Worm (Caenorhabditis elegans): ENCODE data around the gene C42D4.18.

Gene C42D4.18

DNA sequence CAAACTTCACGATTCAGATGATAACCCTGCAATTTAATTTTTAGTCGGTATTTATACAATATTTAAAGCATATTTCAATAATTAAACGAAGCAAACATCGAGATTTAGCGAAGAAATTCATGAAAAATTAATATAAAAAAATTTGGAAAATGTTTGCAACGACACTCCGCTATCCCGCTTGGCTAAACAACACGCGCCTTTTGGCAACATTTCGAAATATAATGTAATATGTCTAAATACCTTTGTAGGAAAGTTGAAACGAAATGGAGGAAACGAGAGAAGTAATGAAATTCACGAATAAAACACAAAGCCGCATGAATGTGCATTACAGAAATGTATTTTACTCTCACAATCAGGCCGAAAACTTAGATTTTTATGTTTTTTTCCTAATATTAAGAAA lies 860 bp upstream of the C42D4.18 start, which contains the start of gene rpc-1:
Gene rpc-1, minus strand, starts transcription at position 26 of the 400 bp plus-strand sequence.
- TF ChIP-seq egl-5 (tag; optimal IDR thresholded peaks at IDR 0.05) (no peak), nfya-1 (tag; optimal IDR thresholded peaks at IDR 0.05; ENCODE audit: insufficient read depth) (peak; percentile 34), nhr-76 (tag; optimal IDR thresholded peaks at IDR 0.05) (no peak), mdl-1 (tag; optimal IDR thresholded peaks at IDR 0.05) (no peak), lin-15B (tag; optimal IDR thresholded peaks at IDR 0.05) (peak; percentile 34)

DNA sequence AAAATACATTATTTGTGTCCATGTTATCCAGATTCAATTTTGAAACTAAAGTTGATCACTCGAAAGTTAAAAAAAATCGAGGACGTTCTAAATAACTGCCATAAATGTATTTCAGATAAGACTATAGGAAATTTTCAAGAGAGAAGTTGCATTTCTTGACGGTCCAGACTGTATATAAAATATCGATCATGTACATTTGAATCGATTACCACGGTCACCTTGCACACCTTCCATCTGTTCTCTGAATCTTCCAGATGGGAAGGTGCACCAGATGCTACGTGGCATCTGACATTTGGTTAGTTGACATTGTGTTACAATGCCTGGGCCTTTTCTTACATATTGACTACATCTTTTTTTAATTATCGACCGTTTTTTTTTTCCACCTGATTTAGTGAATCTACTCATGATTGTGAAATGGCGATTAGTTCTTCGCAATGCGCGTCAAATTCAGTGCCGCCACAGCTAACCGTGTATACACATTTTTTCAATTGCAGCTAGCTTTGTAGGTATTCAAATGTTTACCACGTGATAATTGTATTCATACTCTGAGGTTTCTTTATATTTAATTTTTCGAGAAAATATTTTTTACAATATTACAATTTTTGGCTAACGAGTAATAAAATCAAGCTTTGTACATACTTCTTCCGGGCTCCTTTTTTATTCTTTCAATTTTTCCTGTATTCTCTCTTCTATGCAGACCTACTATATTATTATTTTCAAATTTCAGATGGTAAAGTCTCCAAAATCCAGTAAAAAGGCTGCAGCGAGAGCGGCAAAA lies 1.6 kb downstream of the C42D4.18 start, which contains the start of gene skr-16:
Gene skr-16, plus strand, starts transcription at position 728 of the 778 bp plus-strand sequence.
- TF ChIP-seq nfya-1 (tag; optimal IDR thresholded peaks at IDR 0.05; ENCODE audit: insufficient read depth), result no peak
- TF ChIP-seq nhr-23 (tag; optimal IDR thresholded peaks at IDR 0.05), result no peak
- TF ChIP-seq hmg-11 (tag; optimal IDR thresholded peaks at IDR 0.05), result peak; percentile 44
- no peak for TF ChIP-seq nhr-77 (tag; optimal IDR thresholded peaks at IDR 0.05)
- peak; percentile 12 for TF ChIP-seq elt-2 (tag; optimal IDR thresholded peaks at IDR 0.05)
- no peak for TF ChIP-seq fkh-2 (tag; optimal IDR thresholded peaks at IDR 0.05)
- no peak for TF ChIP-seq egl-5 (tag; optimal IDR thresholded peaks at IDR 0.05)
- no peak for TF ChIP-seq ztf-11 (tag; optimal IDR thresholded peaks at IDR 0.05)
- no peak for TF ChIP-seq unc-39 (tag; optimal IDR thresholded peaks at IDR 0.05)
- TF ChIP-seq zag-1 (tag; optimal IDR thresholded peaks at IDR 0.05), result no peak
- TF ChIP-seq pqm-1 (tag; optimal IDR thresholded peaks at IDR 0.05), result peak; percentile 3
- no peak for TF ChIP-seq ceh-82 (tag; optimal IDR thresholded peaks at IDR 0.05)
- TF ChIP-seq tbx-2 (tag; optimal IDR thresholded peaks at IDR 0.05), result no peak
- no peak for TF ChIP-seq nhr-28 (tag; optimal IDR thresholded peaks at IDR 0.05)
- no peak for TF ChIP-seq nhr-76 (tag; optimal IDR thresholded peaks at IDR 0.05)
- no peak for TF ChIP-seq aly-2 (tag; optimal IDR thresholded peaks at IDR 0.05)
- no peak for TF ChIP-seq daf-12 (tag; optimal IDR thresholded peaks at IDR 0.05)
- TF ChIP-seq ZK546.5 (tag; optimal IDR thresholded peaks at IDR 0.05), result no peak
- TF ChIP-seq jun-1 (tag; optimal IDR thresholded peaks at IDR 0.05), result no peak
- no peak for TF ChIP-seq mml-1 (tag; optimal IDR thresholded peaks at IDR 0.05)
- no peak for TF ChIP-seq unc-62 (GFP tag; optimal IDR thresholded peaks at IDR 0.05)
- no peak for TF ChIP-seq mdl-1 (tag; optimal IDR thresholded peaks at IDR 0.05)
- TF ChIP-seq lsy-12 (tag; optimal IDR thresholded peaks at IDR 0.05), result no peak

- no peak for TF ChIP-seq unc-62 (GFP tag; optimal IDR thresholded peaks at IDR 0.05)
- no peak for TF ChIP-seq ceh-16 (tag; optimal IDR thresholded peaks at IDR 0.05)
- no peak for TF ChIP-seq fos-1 (tag; optimal IDR thresholded peaks at IDR 0.05)
- TF ChIP-seq nhr-28 (tag; optimal IDR thresholded peaks at IDR 0.05), result no peak
- no peak for TF ChIP-seq nhr-76 (tag; optimal IDR thresholded peaks at IDR 0.05)
- no peak for TF ChIP-seq lin-39 (tag; optimal IDR thresholded peaks at IDR 0.05)
- no peak for TF ChIP-seq nhr-12 (tag; optimal IDR thresholded peaks at IDR 0.05)
- no peak for TF ChIP-seq nfya-1 (tag; optimal IDR thresholded peaks at IDR 0.05; ENCODE audit: insufficient read depth)
Measured at ce11 chrIV:7171222-7171621, 4.6 kb downstream of the C42D4.18 start, which contains the start of gene str-220. Gene str-220 (minus strand): TSS chrIV:7171322.

ce11 chrIV:7173489-7173888 lies 6.9 kb downstream of the C42D4.18 start, which contains the start of gene str-1:
Gene str-1 (plus strand): TSS chrIV:7173789.
- TF ChIP-seq daf-12 (tag; optimal IDR thresholded peaks at IDR 0.05) (no peak), nhr-43 (tag; optimal IDR thresholded peaks at IDR 0.05; ENCODE audit: poor library complexity, severe bottlenecking) (no peak), elt-2 (tag; optimal IDR thresholded peaks at IDR 0.05) (no peak), zag-1 (tag; optimal IDR thresholded peaks at IDR 0.05) (no peak), jun-1 (tag; optimal IDR thresholded peaks at IDR 0.05) (no peak), nhr-237 (tag; optimal IDR thresholded peaks at IDR 0.05) (no peak), ama-1 (optimal IDR thresholded peaks at IDR 0.05) (no peak), sea-2 (GFP tag; optimal IDR thresholded peaks at IDR 0.05) (no peak), unc-39 (tag; optimal IDR thresholded peaks at IDR 0.05) (no peak), lsy-12 (tag; optimal IDR thresholded peaks at IDR 0.05) (no peak), skn-1 (tag; optimal IDR thresholded peaks at IDR 0.05) (no peak), elt-3 (tag; optimal IDR thresholded peaks at IDR 0.05) (no peak), pqm-1 (tag; optimal IDR thresholded peaks at IDR 0.05) (no peak)

All from whole organism, L3 larva.